Worm (Caenorhabditis elegans): ENCODE results near the gene xdh-1.
"Not testable (repeated sequence)": the region's sequence is repeated elsewhere in the genome, so short reads cannot be mapped to it uniquely, and the experiment has no call there.

Gene xdh-1

ce11 chrIV:14430853-14431252, 18.2 kb upstream of the xdh-1 start, which contains the start of gene F55B11.4:
F55B11.4 (minus strand) TSS chrIV:14430920.
- TF ChIP-seq pax-1 (tag; optimal IDR thresholded peaks at IDR 0.05) (no peak), tbx-2 (tag; optimal IDR thresholded peaks at IDR 0.05) (no peak), hlh-8 (tag; optimal IDR thresholded peaks at IDR 0.05) (no peak), madf-2 (tag; optimal IDR thresholded peaks at IDR 0.05) (no peak), zip-5 (tag; optimal IDR thresholded peaks at IDR 0.05) (no peak), fax-1 (tag; optimal IDR thresholded peaks at IDR 0.05) (no peak), ceh-2 (tag; optimal IDR thresholded peaks at IDR 0.05) (no peak), ceh-19 (GFP tag; optimal IDR thresholded peaks at IDR 0.05) (no peak), fkh-6 (tag; optimal IDR thresholded peaks at IDR 0.05) (no peak), elt-2 (tag; optimal IDR thresholded peaks at IDR 0.05) (no peak), F13H6.1 (tag; optimal IDR thresholded peaks at IDR 0.05) (no peak), hlh-15 (tag; optimal IDR thresholded peaks at IDR 0.05) (no peak)

DNA sequence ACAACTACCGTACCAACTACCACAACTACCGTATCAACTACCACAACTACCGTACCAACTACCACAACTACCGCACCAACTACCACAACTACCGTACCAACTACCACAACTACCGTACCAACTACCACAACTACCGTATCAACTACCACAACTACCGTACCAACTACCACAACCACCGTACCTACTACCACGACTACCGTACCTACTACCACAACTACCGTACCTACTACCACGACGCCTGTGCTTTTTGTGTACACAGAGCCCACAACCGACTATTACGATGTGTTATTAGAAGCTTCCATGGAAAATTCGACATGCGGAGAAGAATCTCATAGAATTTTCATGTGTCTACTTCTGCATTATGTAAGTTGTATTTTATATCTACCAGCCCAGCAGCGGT, 14.7 kb upstream of the xdh-1 start, which contains the start of gene F55B11.5:
F55B11.5 (plus strand) TSS at position 301 of the 400 bp plus-strand sequence.
- not testable (repeated sequence) for TF ChIP-seq K09A11.1 (tag; optimal IDR thresholded peaks at IDR 0.05; ENCODE audit: insufficient read depth); ahr-1 (tag; optimal IDR thresholded peaks at IDR 0.05); gmeb-2 (tag; optimal IDR thresholded peaks at IDR 0.05)

- no peak for TF ChIP-seq pha-2 (tag; optimal IDR thresholded peaks at IDR 0.05)
- no peak for TF ChIP-seq F13H6.1 (tag; optimal IDR thresholded peaks at IDR 0.05)
- no peak for TF ChIP-seq ceh-31 (tag; optimal IDR thresholded peaks at IDR 0.05)
- TF ChIP-seq nfya-1 (tag; optimal IDR thresholded peaks at IDR 0.05): no peak
- TF ChIP-seq syd-9 (tag; optimal IDR thresholded peaks at IDR 0.05): no peak
- no peak for TF ChIP-seq ceh-30 (tag; optimal IDR thresholded peaks at IDR 0.05)
- TF ChIP-seq C38D4.7 (GFP tag; optimal IDR thresholded peaks at IDR 0.05): no peak
- TF ChIP-seq hlh-13 (GFP tag; optimal IDR thresholded peaks at IDR 0.05): no peak
- TF ChIP-seq ztf-16 (tag; optimal IDR thresholded peaks at IDR 0.05): no peak
- no peak for TF ChIP-seq sox-4 (tag; optimal IDR thresholded peaks at IDR 0.05)
- no peak for TF ChIP-seq fkh-6 (tag; optimal IDR thresholded peaks at IDR 0.05)
- TF ChIP-seq ceh-24 (tag; optimal IDR thresholded peaks at IDR 0.05): no peak
- TF ChIP-seq ets-4 (tag; optimal IDR thresholded peaks at IDR 0.05): no peak
- no peak for TF ChIP-seq unc-3 (GFP tag; conservative IDR thresholded peaks at IDR 0.05)
- TF ChIP-seq unc-3 (tag; optimal IDR thresholded peaks at IDR 0.05): no peak
- no peak for TF ChIP-seq ttx-3 (tag; optimal IDR thresholded peaks at IDR 0.05)
- no peak for TF ChIP-seq ceh-48 (tag; optimal IDR thresholded peaks at IDR 0.05)
- no peak for TF ChIP-seq tbx-7 (tag; optimal IDR thresholded peaks at IDR 0.05)
- TF ChIP-seq K02D7.2 (tag; optimal IDR thresholded peaks at IDR 0.05): no peak
These were observed 11.7 kb upstream of the xdh-1 start, which contains the start of gene F55B11.3 for ce11 chrIV:14424396-14424795. F55B11.3 (plus strand) TSS chrIV:14424696.

DNA sequence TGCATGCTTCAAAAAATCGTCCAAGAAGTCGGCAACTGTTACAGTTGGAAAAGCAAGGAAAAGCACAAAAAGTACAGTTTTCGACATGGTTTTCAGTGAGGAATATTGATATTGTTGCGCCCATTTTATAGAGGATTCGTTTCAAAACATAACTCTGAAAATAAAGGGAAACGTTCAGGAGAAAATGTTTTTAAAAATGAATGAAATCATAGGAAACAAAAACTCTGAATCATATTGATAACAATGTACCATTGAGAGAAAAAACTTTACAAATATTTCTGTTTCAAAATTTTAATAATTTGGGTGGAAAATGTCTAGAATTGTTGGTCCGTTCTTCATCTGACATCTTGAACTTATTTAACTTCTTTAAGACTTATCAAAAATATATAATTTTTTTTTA, 10.5 kb upstream of the xdh-1 start, which contains the start of gene F55B11.2:
F55B11.2 (minus strand) TSS at position 101 of the 400 bp plus-strand sequence.
- TF ChIP-seq F13H6.1 (tag; optimal IDR thresholded peaks at IDR 0.05): no peak
- no peak for TF ChIP-seq fax-1 (tag; optimal IDR thresholded peaks at IDR 0.05)
- no peak for TF ChIP-seq tbx-7 (tag; optimal IDR thresholded peaks at IDR 0.05)
- TF ChIP-seq ceh-18 (tag; optimal IDR thresholded peaks at IDR 0.05): no peak
- no peak for TF ChIP-seq zip-5 (tag; optimal IDR thresholded peaks at IDR 0.05)
- no peak for TF ChIP-seq pat-9 (tag; optimal IDR thresholded peaks at IDR 0.05)
- no peak for TF ChIP-seq ceh-22 (tag; optimal IDR thresholded peaks at IDR 0.05)

DNA sequence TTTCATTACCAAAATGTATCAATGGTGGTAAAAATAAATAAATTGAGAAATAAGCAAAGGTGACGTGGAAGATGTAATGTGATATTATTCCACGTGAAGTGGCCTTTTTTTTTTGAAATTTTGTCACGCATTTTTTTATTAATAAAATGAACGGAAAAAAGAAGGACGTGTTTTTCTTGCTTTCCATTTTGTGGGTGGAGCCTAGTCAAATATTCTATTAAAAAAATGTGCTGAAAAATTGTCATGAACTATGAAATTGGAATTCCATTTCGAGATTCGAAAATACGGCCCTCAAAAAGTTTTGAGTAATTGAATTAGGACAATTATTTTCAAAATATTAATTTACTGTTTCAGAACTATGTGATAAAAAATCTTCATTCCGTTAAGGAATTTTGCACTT, 9.2 kb upstream of the xdh-1 start, which contains the start of gene F55B11.7:
F55B11.7 (minus strand) TSS at position 101 of the 400 bp plus-strand sequence.
- TF ChIP-seq sox-2 (GFP tag; IDR thresholded peaks at IDR 0.05) (no peak), ceh-14 (tag; optimal IDR thresholded peaks at IDR 0.05) (no peak), sox-4 (tag; optimal IDR thresholded peaks at IDR 0.05) (no peak), unc-3 (GFP tag; conservative IDR thresholded peaks at IDR 0.05) (no peak), unc-3 (tag; optimal IDR thresholded peaks at IDR 0.05) (no peak), lim-6 (tag; optimal IDR thresholded peaks at IDR 0.05) (no peak), fkh-10 (GFP tag; optimal IDR thresholded peaks at IDR 0.05) (no peak), pag-3 (tag; optimal IDR thresholded peaks at IDR 0.05; ENCODE audit: borderline replicate concordance) (no peak), nfya-1 (tag; optimal IDR thresholded peaks at IDR 0.05) (no peak), ceh-31 (tag; optimal IDR thresholded peaks at IDR 0.05) (no peak), unc-86 (tag; optimal IDR thresholded peaks at IDR 0.05) (no peak)
